Fruit fly (Drosophila melanogaster): ENCODE measurements around the gene Hsdl2.

Hsdl2 gene

dm6 chr3R:27661389-27661788, 15.9 kb upstream of the Hsdl2 start:
- TF ChIP-seq CG9948 (tag; optimal IDR thresholded peaks at IDR 0.05) = no peak
- TF ChIP-seq CG12605 (GFP tag; IDR thresholded peaks at IDR 0.05) = peak; percentile 87
- TF ChIP-seq CG13204 (GFP tag; optimal IDR thresholded peaks at IDR 0.05) = no peak
- TF ChIP-seq EcR (GFP tag; optimal IDR thresholded peaks at IDR 0.05) = no peak

- TF ChIP-seq CG9948 (tag; optimal IDR thresholded peaks at IDR 0.05) = no peak
- TF ChIP-seq gl (tag; optimal IDR thresholded peaks at IDR 0.05) = no peak
- TF ChIP-seq CG10348 (GFP tag; IDR thresholded peaks at IDR 0.05) = no peak
- TF ChIP-seq CG4496 (GFP tag; IDR thresholded peaks at IDR 0.05) = no peak
- TF ChIP-seq EcR (GFP tag; optimal IDR thresholded peaks at IDR 0.05) = no peak
- no peak for TF ChIP-seq CG13204 (GFP tag; optimal IDR thresholded peaks at IDR 0.05)
- no peak for TF ChIP-seq CG32121 (GFP tag; IDR thresholded peaks at IDR 0.05)
- no peak for TF ChIP-seq rn (GFP tag; IDR thresholded peaks at IDR 0.05)
- no peak for TF ChIP-seq CG34367 (tag; optimal IDR thresholded peaks at IDR 0.05)
- no peak for TF ChIP-seq CG17806 (tag; optimal IDR thresholded peaks at IDR 0.05)
- TF ChIP-seq Pif1A (GFP tag; optimal IDR thresholded peaks at IDR 0.05) = no peak
- TF ChIP-seq CG8301 (tag; optimal IDR thresholded peaks at IDR 0.05) = no peak
- no peak for TF ChIP-seq CG8159 (tag; optimal IDR thresholded peaks at IDR 0.05)
- TF ChIP-seq Pif1B (GFP tag; optimal IDR thresholded peaks at IDR 0.05) = no peak
- TF ChIP-seq Ets98B (GFP tag; IDR thresholded peaks at IDR 0.05) = no peak
- TF ChIP-seq D1 (tag; optimal IDR thresholded peaks at IDR 0.05) = no peak
Measured at dm6 chr3R:27661971-27662489, 15.3 kb upstream of the Hsdl2 start, which contains the start of gene unc80. Gene unc80 (plus strand): TSS chr3R:27662439.

dm6 chr3R:27662857-27663256, 14.5 kb upstream of the Hsdl2 start:
- TF ChIP-seq CG4496 (GFP tag; IDR thresholded peaks at IDR 0.05) (no peak), CG12605 (GFP tag; IDR thresholded peaks at IDR 0.05) (peak; percentile 93)

dm6 chr3R:27679019-27679418, 1.7 kb downstream of the Hsdl2 start, which contains the start of gene CG12883:
Gene CG12883 (plus strand): TSS chr3R:27679291.
- TF ChIP-seq CG14655 (GFP tag; optimal IDR thresholded peaks at IDR 0.05) (no peak), CG32121 (GFP tag; IDR thresholded peaks at IDR 0.05) (no peak), D1 (tag; optimal IDR thresholded peaks at IDR 0.05) (no peak), CG12605 (GFP tag; IDR thresholded peaks at IDR 0.05) (no peak), EcR (GFP tag; optimal IDR thresholded peaks at IDR 0.05) (no peak), Pif1B (GFP tag; optimal IDR thresholded peaks at IDR 0.05) (no peak), rn (GFP tag; IDR thresholded peaks at IDR 0.05) (no peak), Ets98B (GFP tag; IDR thresholded peaks at IDR 0.05) (no peak), gl (tag; optimal IDR thresholded peaks at IDR 0.05) (no peak), Pif1A (GFP tag; optimal IDR thresholded peaks at IDR 0.05) (no peak), CG8301 (tag; optimal IDR thresholded peaks at IDR 0.05) (no peak), CG13204 (GFP tag; optimal IDR thresholded peaks at IDR 0.05) (no peak), CG17806 (tag; optimal IDR thresholded peaks at IDR 0.05) (no peak), CG34367 (tag; optimal IDR thresholded peaks at IDR 0.05) (no peak), CG9948 (tag; optimal IDR thresholded peaks at IDR 0.05) (no peak), CG10348 (GFP tag; IDR thresholded peaks at IDR 0.05) (no peak), Snoo (tag; optimal IDR thresholded peaks at IDR 0.05) (no peak), CG15710 (tag; optimal IDR thresholded peaks at IDR 0.05) (no peak)

dm6 chr3R:27679667-27680066, 2.3 kb downstream of the Hsdl2 start:
- no peak for TF ChIP-seq CG12605 (GFP tag; IDR thresholded peaks at IDR 0.05)
- no peak for TF ChIP-seq CG32121 (GFP tag; IDR thresholded peaks at IDR 0.05)
- no peak for TF ChIP-seq gl (tag; optimal IDR thresholded peaks at IDR 0.05)
- no peak for TF ChIP-seq D1 (tag; optimal IDR thresholded peaks at IDR 0.05)
- TF ChIP-seq Snoo (tag; optimal IDR thresholded peaks at IDR 0.05) = no peak
- no peak for TF ChIP-seq CG10348 (GFP tag; IDR thresholded peaks at IDR 0.05)
- no peak for TF ChIP-seq rn (GFP tag; IDR thresholded peaks at IDR 0.05)
- no peak for TF ChIP-seq CG8301 (tag; optimal IDR thresholded peaks at IDR 0.05)
- no peak for TF ChIP-seq CG4496 (GFP tag; IDR thresholded peaks at IDR 0.05)

dm6 chr3R:27681799-27682198, 4.5 kb downstream of the Hsdl2 start, which contains the start of gene Sce:
Gene Sce (minus strand): TSS chr3R:27682029.
- TF ChIP-seq CG10348 (GFP tag; IDR thresholded peaks at IDR 0.05) (no peak), rn (GFP tag; IDR thresholded peaks at IDR 0.05) (no peak), CG8301 (tag; optimal IDR thresholded peaks at IDR 0.05) (no peak), CG17806 (tag; optimal IDR thresholded peaks at IDR 0.05) (no peak), CG14655 (GFP tag; optimal IDR thresholded peaks at IDR 0.05) (no peak), CG15710 (tag; optimal IDR thresholded peaks at IDR 0.05) (no peak), Snoo (tag; optimal IDR thresholded peaks at IDR 0.05) (no peak), CG32121 (GFP tag; IDR thresholded peaks at IDR 0.05) (no peak), CG4496 (GFP tag; IDR thresholded peaks at IDR 0.05) (no peak), CG13204 (GFP tag; optimal IDR thresholded peaks at IDR 0.05) (no peak), Ets98B (GFP tag; IDR thresholded peaks at IDR 0.05) (no peak), gl (tag; optimal IDR thresholded peaks at IDR 0.05) (no peak), EcR (GFP tag; optimal IDR thresholded peaks at IDR 0.05) (no peak), D1 (tag; optimal IDR thresholded peaks at IDR 0.05) (no peak)

dm6 chr3R:27685074-27685473, 7.8 kb downstream of the Hsdl2 start:
- peak; percentile 77 for TF ChIP-seq CG13204 (GFP tag; optimal IDR thresholded peaks at IDR 0.05)
- no peak for TF ChIP-seq CG8159 (tag; optimal IDR thresholded peaks at IDR 0.05)
- TF ChIP-seq Ets98B (GFP tag; IDR thresholded peaks at IDR 0.05) = 0 out of 2 replicates have a peak, but pooled peaks have one; percentile 6
- peak; percentile 20 for TF ChIP-seq EcR (GFP tag; optimal IDR thresholded peaks at IDR 0.05)
- no peak for TF ChIP-seq CG14655 (GFP tag; optimal IDR thresholded peaks at IDR 0.05)
